Fruit fly (Drosophila melanogaster) whole organism, wandering third instar larva: ENCODE results near the gene CG11342.
A peak's percentile ranks its signal among the peaks of the same experiment; 100 is the strongest.

ENCODE experiments used
- Abd-B ChIP-seq: fragments of >200 bp; optimal IDR thresholded peaks from 2 replicates; lab custom pipeline; 2017; ENCODE audit warnings: missing biosample characterization, missing genetic modification characterization
- CG32264 ChIP-seq: fragments of 200-800 bp; sonication (Bioruptor generic); optimal IDR thresholded peaks from 2 replicates; lab custom pipeline; 2016; ENCODE audit warnings: missing biosample characterization, missing genetic modification characterization
- CG9705 ChIP-seq: fragments of 200-800 bp; sonication (Bioruptor generic); optimal IDR thresholded peaks from 2 replicates; lab custom pipeline; 2018; ENCODE audit warnings: missing biosample characterization, mild to moderate bottlenecking, missing genetic modification characterization
- CrebA ChIP-seq: fragments of 200-800 bp; sonication (Bioruptor generic); optimal IDR thresholded peaks from 2 replicates; lab custom pipeline; 2016; ENCODE audit warnings: missing biosample characterization, mild to moderate bottlenecking, missing genetic modification characterization, borderline replicate concordance
- Dfd ChIP-seq: fragments of >200 bp; optimal IDR thresholded peaks from 2 replicates; lab custom pipeline; 2017; ENCODE audit warnings: missing biosample characterization, missing genetic modification characterization
- Dif ChIP-seq: fragments of 200-275, 200-300 bp; sonication (Bioruptor generic); optimal IDR thresholded peaks from 2 replicates; lab custom pipeline; 2018; ENCODE audit warnings: missing biosample characterization, missing genetic modification characterization; ENCODE audit not compliant: partially characterized antibody
- GATAd ChIP-seq: sonication (Bioruptor generic); optimal IDR thresholded peaks from 2 replicates; lab custom pipeline; 2016; ENCODE audit warnings: missing biosample characterization, missing genetic modification characterization
- HLH106 ChIP-seq: fragments of 200-800 bp; optimal IDR thresholded peaks from 3 replicates; lab custom pipeline; 2019; ENCODE audit warnings: missing biosample characterization, mild to moderate bottlenecking, missing genetic modification characterization, moderate library complexity
- Hnf4 ChIP-seq: fragments of 200-800 bp; sonication (Bioruptor generic); optimal IDR thresholded peaks from 2 replicates; lab custom pipeline; 2016; ENCODE audit warnings: missing biosample characterization, mild to moderate bottlenecking, missing genetic modification characterization
- Hr78 ChIP-seq: fragments of >200 bp; optimal IDR thresholded peaks from 2 replicates; lab custom pipeline; 2017; ENCODE audit warnings: missing biosample characterization, missing genetic modification characterization
- Hr83 ChIP-seq: fragments of 200-300 bp; sonication (Bioruptor generic); optimal IDR thresholded peaks from 2 replicates; lab custom pipeline; 2016; ENCODE audit warnings: missing biosample characterization, mild to moderate bottlenecking, missing genetic modification characterization, moderate library complexity; ENCODE audit not compliant: poor library complexity, severe bottlenecking
- Jra ChIP-seq: sonication (Bioruptor generic); optimal IDR thresholded peaks from 2 replicates; lab custom pipeline; 2016; ENCODE audit warnings: missing biosample characterization, missing genetic modification characterization
- Mio ChIP-seq: sonication (Bioruptor generic); optimal IDR thresholded peaks from 2 replicates; lab custom pipeline; 2016; ENCODE audit warnings: missing biosample characterization, missing genetic modification characterization
- Myc ChIP-seq: fragments of >200 bp; optimal IDR thresholded peaks from 2 replicates; lab custom pipeline; 2017
- N ChIP-seq: fragments of >200 bp; optimal IDR thresholded peaks from 2 replicates; lab custom pipeline; 2018; ENCODE audit warnings: missing biosample characterization, missing external identifiers, missing genetic modification characterization
- OdsH ChIP-seq: fragments of 200-800 bp; sonication (Bioruptor generic); optimal IDR thresholded peaks from 2 replicates; lab custom pipeline; 2016; ENCODE audit warnings: missing biosample characterization, mild to moderate bottlenecking, missing genetic modification characterization
- Rel ChIP-seq, 2 experiments: fragments of 200-800 bp; sonication (Bioruptor generic) in 1 of 2; optimal IDR thresholded peaks; 2 replicates in 1 of 2; 3 replicates in 1 of 2; lab custom pipeline; 2016 to 2019; ENCODE audit warnings: mild to moderate bottlenecking in 2 of 2, missing biosample characterization in 2 of 2, missing genetic modification characterization in 2 of 2, moderate library complexity in 1 of 2
- Sp1 ChIP-seq: fragments of 200-800 bp; sonication (Bioruptor generic); optimal IDR thresholded peaks from 3 replicates; lab custom pipeline; 2019; ENCODE audit warnings: missing biosample characterization, mild to moderate bottlenecking, missing genetic modification characterization, moderate library complexity
- br ChIP-seq: fragments of 200-800 bp; sonication (Bioruptor generic); optimal IDR thresholded peaks from 2 replicates; lab custom pipeline; 2016; ENCODE audit warnings: missing biosample characterization, missing genetic modification characterization
- brk ChIP-seq: fragments of 200-800 bp; sonication (Bioruptor generic); optimal IDR thresholded peaks from 2 replicates; lab custom pipeline; 2016; ENCODE audit warnings: missing biosample characterization, mild to moderate bottlenecking, missing genetic modification characterization
- dl ChIP-seq, 2 experiments: fragments of 175-275, 200-275 bp in 1 of 2; fragments of 200-275 bp in 1 of 2; sonication (Bioruptor generic); optimal IDR thresholded peaks; lab custom pipeline; 2018; ENCODE audit warnings: mild to moderate bottlenecking in 2 of 2, missing biosample characterization in 2 of 2, missing genetic modification characterization in 2 of 2, moderate library complexity in 2 of 2; ENCODE audit not compliant: partially characterized antibody in 2 of 2, insufficient read depth in 1 of 2
- dsf ChIP-seq: sonication (Bioruptor generic); optimal IDR thresholded peaks from 2 replicates; lab custom pipeline; 2016; ENCODE audit warnings: missing biosample characterization, missing genetic modification characterization, borderline replicate concordance
- ey ChIP-seq: fragments of 200-800 bp; sonication (Bioruptor generic); optimal IDR thresholded peaks from 2 replicates; lab custom pipeline; 2016; ENCODE audit warnings: missing biosample characterization, missing genetic modification characterization
- foxo ChIP-seq, 2 experiments: fragments of 200-800 bp; sonication (Bioruptor generic); optimal IDR thresholded peaks; 2 replicates in 1 of 2; 3 replicates in 1 of 2; lab custom pipeline; 2016 to 2017; ENCODE audit warnings: missing biosample characterization in 2 of 2, missing genetic modification characterization in 2 of 2
- fru ChIP-seq: fragments of 200-800 bp; sonication (Bioruptor generic); optimal IDR thresholded peaks from 3 replicates; lab custom pipeline; 2016; ENCODE audit warnings: missing biosample characterization, mild to moderate bottlenecking, missing genetic modification characterization
- h ChIP-seq: fragments of 200-800 bp; sonication (Bioruptor generic); optimal IDR thresholded peaks from 3 replicates; lab custom pipeline; 2016; ENCODE audit warnings: missing biosample characterization, mild to moderate bottlenecking, missing genetic modification characterization
- jim ChIP-seq: fragments of 175-275, 200-325 bp; sonication (Bioruptor generic); optimal IDR thresholded peaks from 2 replicates; lab custom pipeline; 2016; ENCODE audit warnings: missing biosample characterization, mild to moderate bottlenecking, missing genetic modification characterization
- lola ChIP-seq: fragments of >200 bp; optimal IDR thresholded peaks from 2 replicates; lab custom pipeline; 2017; ENCODE audit warnings: missing biosample characterization, missing genetic modification characterization
- pan ChIP-seq: fragments of >200 bp; optimal IDR thresholded peaks from 2 replicates; lab custom pipeline; 2017
- psq ChIP-seq: fragments of 200-800 bp; sonication (Bioruptor generic); optimal IDR thresholded peaks from 3 replicates; lab custom pipeline; 2017; ENCODE audit warnings: missing biosample characterization, mild to moderate bottlenecking, missing genetic modification characterization, moderate library complexity
- rgr ChIP-seq: fragments of 200-800 bp; sonication (Bioruptor generic); optimal IDR thresholded peaks from 3 replicates; lab custom pipeline; 2016; ENCODE audit warnings: missing biosample characterization, mild to moderate bottlenecking, missing genetic modification characterization
- sage ChIP-seq: fragments of 200-800 bp; sonication (Bioruptor generic); optimal IDR thresholded peaks from 2 replicates; lab custom pipeline; 2016; ENCODE audit warnings: missing biosample characterization, mild to moderate bottlenecking, missing genetic modification characterization
- sv ChIP-seq: fragments of 200-800 bp; sonication (Bioruptor generic); optimal IDR thresholded peaks from 3 replicates; lab custom pipeline; 2016; ENCODE audit warnings: missing biosample characterization, missing genetic modification characterization
- tai ChIP-seq: sonication (Bioruptor generic); optimal IDR thresholded peaks from 2 replicates; lab custom pipeline; 2016; ENCODE audit warnings: missing biosample characterization, missing genetic modification characterization
- usp ChIP-seq: fragments of >200 bp; optimal IDR thresholded peaks from 2 replicates; lab custom pipeline; 2017; ENCODE audit warnings: missing biosample characterization, missing genetic modification characterization
- woc ChIP-seq: sonication (Bioruptor generic); optimal IDR thresholded peaks from 2 replicates; lab custom pipeline; 2016; ENCODE audit warnings: missing biosample characterization, mild to moderate bottlenecking, missing genetic modification characterization

The CG11342 gene

dm6 chr3L:4397874-4398273 lies 30.6 kb upstream of the CG11342 start:
- TF ChIP-seq woc (GFP tag; lab: Kevin White, UChicago) (no peak), Dfd (GFP tag; lab: Kevin White, UChicago) (no peak), h (GFP tag; lab: Kevin White, UChicago) (no peak), OdsH (GFP tag; lab: Kevin White, UChicago) (no peak), jim (no peak), Abd-B (GFP tag; lab: Kevin White, UChicago) (no peak), Jra (no peak), Myc (lab: Kevin White, UChicago) (no peak), ey (GFP tag; lab: Kevin White, UChicago) (no peak), HLH106 (tag; lab: Kevin White, UChicago) (no peak), rgr (GFP tag; lab: Kevin White, UChicago) (no peak), Dif (GFP tag; lab: Kevin White, UChicago) (no peak), N (no peak), Sp1 (GFP tag; lab: Kevin White, UChicago) (no peak), Hnf4 (GFP tag; lab: Kevin White, UChicago) (no peak), CG9705 (no peak), GATAd (GFP tag; lab: Kevin White, UChicago) (no peak), psq (no peak)

dm6 chr3L:4397137-4397536 lies 29.9 kb upstream of the CG11342 start:
- TF ChIP-seq Sp1 (GFP tag; lab: Kevin White, UChicago) (no peak), brk (no peak), Mio (GFP tag; lab: Kevin White, UChicago) (no peak), woc (GFP tag; lab: Kevin White, UChicago) (no peak), dsf (no peak)

- TF ChIP-seq woc (GFP tag; lab: Kevin White, UChicago) (no peak), sv (GFP tag; lab: Kevin White, UChicago) (no peak), fru (GFP tag; lab: Kevin White, UChicago) (no peak)
Observed at dm6 chr3L:4396372-4396771, 29.1 kb upstream of the CG11342 start.

DNA sequence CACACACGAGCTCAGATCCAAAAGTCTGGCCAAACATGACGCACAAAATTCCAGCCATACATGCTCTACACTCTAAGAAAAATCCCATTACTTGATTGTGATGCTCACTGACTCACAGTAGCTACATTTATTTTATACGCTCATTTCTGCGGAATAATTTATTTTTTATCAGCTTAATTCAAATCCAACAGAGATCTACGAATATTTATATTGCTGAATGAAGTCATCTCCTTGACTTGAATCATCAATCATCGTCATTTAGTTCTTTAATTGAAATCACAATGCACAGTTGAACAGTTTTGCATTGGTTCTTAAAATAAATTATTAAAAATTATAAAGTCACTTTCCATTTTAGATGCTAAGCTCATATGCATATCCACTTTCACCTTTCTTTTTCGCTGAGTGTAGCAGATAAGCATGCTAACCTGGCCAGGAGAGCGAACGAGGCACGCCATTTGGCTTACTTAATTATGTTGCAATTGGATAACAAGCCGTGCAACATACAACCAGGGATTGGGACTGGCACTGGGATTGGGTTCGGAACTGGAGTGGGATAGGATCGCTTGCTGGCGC lies 28.3 kb upstream of the CG11342 start:
- TF ChIP-seq ey (GFP tag; lab: Kevin White, UChicago) (peak; percentile 25), Mio (GFP tag; lab: Kevin White, UChicago) (no peak), Rel (GFP tag; optimal IDR thresholded peaks at IDR 0.05; lab: Kevin White, UChicago) (no peak), Rel (tag; optimal IDR thresholded peaks at IDR 0.05; lab: Kevin White, UChicago) (no peak), sv (GFP tag; lab: Kevin White, UChicago) (no peak), HLH106 (tag; lab: Kevin White, UChicago) (peak; percentile 7), lola (no peak), jim (no peak), Hr78 (GFP tag; lab: Kevin White, UChicago) (no peak), dl (GFP tag; optimal IDR thresholded peaks at IDR 0.05; lab: Kevin White, UChicago; ENCODE audit: insufficient read depth in 1 of 2, partially characterized antibody in 2 of 2) (no peak), Abd-B (GFP tag; lab: Kevin White, UChicago) (no peak), pan (lab: Kevin White, UChicago) (no peak), psq (peak; percentile 15), tai (GFP tag; lab: Kevin White, UChicago) (no peak), foxo (GFP tag; optimal IDR thresholded peaks at IDR 0.05; lab: Kevin White, UChicago) (peak in 1 of 2 experiments; percentile 43), usp (GFP tag; lab: Kevin White, UChicago) (no peak), OdsH (GFP tag; lab: Kevin White, UChicago) (no peak), woc (GFP tag; lab: Kevin White, UChicago) (no peak), CrebA (GFP tag; lab: Kevin White, UChicago) (no peak), Myc (lab: Kevin White, UChicago) (no peak), rgr (GFP tag; lab: Kevin White, UChicago) (peak; percentile 14), h (GFP tag; lab: Kevin White, UChicago) (peak; percentile 24), dsf (no peak), Jra (no peak), Sp1 (GFP tag; lab: Kevin White, UChicago) (peak; percentile 30), brk (no peak), Hnf4 (GFP tag; lab: Kevin White, UChicago) (no peak), Hr83 (GFP tag; lab: Kevin White, UChicago) (no peak), sage (GFP tag; lab: Kevin White, UChicago) (no peak), fru (GFP tag; lab: Kevin White, UChicago) (peak; percentile 15), CG32264 (GFP tag; lab: Kevin White, UChicago) (no peak), br (peak; percentile 0)
- TF ChIP-seq, all 38 proteins: peak for 9
